Worm (Caenorhabditis elegans) whole organism, L3 larva: Measurements from ENCODE around the gene syx-2.

Experiments
- R02D3.7 ChIP-seq: fragments of 150-350 bp; optimal IDR thresholded peaks from 2 replicates; lab custom pipeline; 2014; ENCODE audit warnings: missing biosample characterization, missing genetic modification characterization
- ZK546.5 ChIP-seq: sonication (generic microtip); optimal IDR thresholded peaks from 2 replicates; lab custom pipeline; 2017; ENCODE audit warnings: missing biosample characterization, missing genetic modification characterization
- aly-2 ChIP-seq: fragments of 150-350 bp; optimal IDR thresholded peaks from 2 replicates; lab custom pipeline; 2014; ENCODE audit warnings: missing biosample characterization, missing genetic modification characterization
- ama-1 ChIP-seq: fragments of 150-350 bp; optimal IDR thresholded peaks from 2 replicates; lab custom pipeline; 2018
- ceh-16 ChIP-seq: sonication (generic microtip); optimal IDR thresholded peaks from 2 replicates; lab custom pipeline; 2017; ENCODE audit warnings: missing biosample characterization, missing genetic modification characterization
- ceh-28 ChIP-seq: fragments of 150-350 bp; optimal IDR thresholded peaks from 2 replicates; lab custom pipeline; 2014; ENCODE audit warnings: missing biosample characterization, missing genetic modification reagents, missing genetic modification characterization
- ceh-82 ChIP-seq: fragments of 150-350 bp; optimal IDR thresholded peaks from 2 replicates; lab custom pipeline; 2014; ENCODE audit warnings: missing biosample characterization, missing genetic modification characterization
- ceh-9 ChIP-seq: sonication (generic microtip); optimal IDR thresholded peaks from 2 replicates; lab custom pipeline; 2018; ENCODE audit warnings: missing biosample characterization, missing genetic modification characterization
- daf-12 ChIP-seq: fragments of 150-350 bp; optimal IDR thresholded peaks from 2 replicates; lab custom pipeline; 2014; ENCODE audit warnings: missing biosample characterization, missing genetic modification reagents, missing genetic modification characterization
- egl-27 ChIP-seq: sonication (generic microtip); optimal IDR thresholded peaks from 4 replicates; lab custom pipeline; 2017; ENCODE audit warnings: missing biosample characterization, missing genetic modification reagents, missing genetic modification characterization
- egl-5 ChIP-seq: fragments of 150-350 bp; optimal IDR thresholded peaks from 2 replicates; lab custom pipeline; 2017; ENCODE audit warnings: missing biosample characterization, missing genetic modification reagents, missing genetic modification characterization, inconsistent platforms
- elt-1 ChIP-seq: fragments of 150-350 bp; optimal IDR thresholded peaks from 2 replicates; lab custom pipeline; 2014; ENCODE audit warnings: missing biosample characterization, missing genetic modification characterization
- elt-2 ChIP-seq: sonication (generic microtip); optimal IDR thresholded peaks from 2 replicates; lab custom pipeline; 2016; ENCODE audit warnings: missing genetic modification reagents, mild to moderate bottlenecking, missing genetic modification characterization, missing compliant biosample characterization
- elt-3 ChIP-seq, 3 experiments: fragments of 150-350 bp in 1 of 3; sonication (generic microtip) in 2 of 3; optimal IDR thresholded peaks; 2 replicates in 2 of 3; 4 replicates in 1 of 3; lab custom pipeline; 2014 to 2017; ENCODE audit warnings: missing biosample characterization in 3 of 3, missing genetic modification characterization in 3 of 3
- eor-1 ChIP-seq, 2 experiments: fragments of 150-350 bp; optimal IDR thresholded peaks; 2 replicates each; lab custom pipeline; 2014 to 2018; ENCODE audit warnings: missing biosample characterization in 2 of 2, missing genetic modification characterization in 2 of 2
- fkh-10 ChIP-seq: sonication (generic microtip); optimal IDR thresholded peaks from 2 replicates; lab custom pipeline; 2017; ENCODE audit warnings: missing biosample characterization, missing genetic modification reagents, missing genetic modification characterization
- fkh-2 ChIP-seq: fragments of 150-350 bp; optimal IDR thresholded peaks from 2 replicates; lab custom pipeline; 2014; ENCODE audit warnings: missing biosample characterization, missing genetic modification reagents, missing genetic modification characterization
- fos-1 ChIP-seq: fragments of 150-350 bp; optimal IDR thresholded peaks from 2 replicates; lab custom pipeline; 2014; ENCODE audit warnings: missing biosample characterization, missing genetic modification characterization
- hmg-11 ChIP-seq: sonication (generic microtip); optimal IDR thresholded peaks from 2 replicates; lab custom pipeline; 2016; ENCODE audit warnings: missing genetic modification characterization, missing compliant biosample characterization
- jun-1 ChIP-seq: fragments of 150-350 bp; optimal IDR thresholded peaks from 2 replicates; lab custom pipeline; 2014; ENCODE audit warnings: missing biosample characterization, missing genetic modification reagents, missing genetic modification characterization
- lin-15B ChIP-seq: fragments of 150-350 bp; optimal IDR thresholded peaks from 2 replicates; lab custom pipeline; 2014; ENCODE audit warnings: missing biosample characterization, missing genetic modification characterization
- lin-39 ChIP-seq: fragments of 150-350 bp; optimal IDR thresholded peaks from 2 replicates; lab custom pipeline; 2018; ENCODE audit warnings: missing biosample characterization, missing genetic modification reagents, missing genetic modification characterization
- lsy-12 ChIP-seq: sonication (generic microtip); optimal IDR thresholded peaks from 2 replicates; lab custom pipeline; 2016; ENCODE audit warnings: mild to moderate bottlenecking, missing genetic modification characterization, missing compliant biosample characterization
- mdl-1 ChIP-seq: fragments of 150-350 bp; optimal IDR thresholded peaks from 2 replicates; lab custom pipeline; 2014; ENCODE audit warnings: missing biosample characterization, missing genetic modification characterization
- mml-1 ChIP-seq: fragments of 150-350 bp; sonication (generic microtip); optimal IDR thresholded peaks from 3 replicates; lab custom pipeline; 2014; ENCODE audit warnings: missing biosample characterization, missing genetic modification characterization
- nfya-1 ChIP-seq: sonication (generic microtip); optimal IDR thresholded peaks from 2 replicates; lab custom pipeline; 2017; ENCODE audit warnings: missing genetic modification characterization, mild to moderate bottlenecking, missing compliant biosample characterization, antibody characterized with exemption, moderate library complexity; ENCODE audit not compliant: insufficient read depth
- nhr-11 ChIP-seq: fragments of 150-350 bp; optimal IDR thresholded peaks from 2 replicates; lab custom pipeline; 2014; ENCODE audit warnings: missing biosample characterization, missing genetic modification characterization
- nhr-12 ChIP-seq: fragments of 150-350 bp; optimal IDR thresholded peaks from 2 replicates; lab custom pipeline; 2014; ENCODE audit warnings: missing biosample characterization, missing genetic modification characterization
- nhr-23 ChIP-seq: fragments of 150-350 bp; optimal IDR thresholded peaks from 2 replicates; lab custom pipeline; 2014; ENCODE audit warnings: missing biosample characterization, missing genetic modification reagents, missing genetic modification characterization
- nhr-237 ChIP-seq: fragments of 150-350 bp; optimal IDR thresholded peaks from 2 replicates; lab custom pipeline; 2014; ENCODE audit warnings: missing biosample characterization, missing genetic modification characterization
- nhr-25 ChIP-seq: sonication (generic microtip); optimal IDR thresholded peaks from 2 replicates; lab custom pipeline; 2017; ENCODE audit warnings: missing biosample characterization, missing genetic modification characterization
- nhr-28 ChIP-seq: fragments of 150-350 bp; optimal IDR thresholded peaks from 2 replicates; lab custom pipeline; 2014; ENCODE audit warnings: missing biosample characterization, missing genetic modification characterization
- nhr-43 ChIP-seq: sonication (generic microtip); optimal IDR thresholded peaks from 2 replicates; lab custom pipeline; 2016; ENCODE audit warnings: mild to moderate bottlenecking, missing genetic modification characterization, missing compliant biosample characterization; ENCODE audit not compliant: poor library complexity, severe bottlenecking
- nhr-67 ChIP-seq: fragments of 150-350 bp; optimal IDR thresholded peaks from 2 replicates; lab custom pipeline; 2014; ENCODE audit warnings: missing biosample characterization, missing genetic modification characterization
- nhr-76 ChIP-seq: fragments of 150-350 bp; sonication (generic microtip); optimal IDR thresholded peaks from 5 replicates; lab custom pipeline; 2014; ENCODE audit warnings: missing biosample characterization, missing genetic modification characterization
- nhr-77 ChIP-seq: fragments of 150-350 bp; optimal IDR thresholded peaks from 2 replicates; lab custom pipeline; 2014; ENCODE audit warnings: missing biosample characterization, missing genetic modification characterization
- pha-4 ChIP-seq: fragments of 150-350 bp; optimal IDR thresholded peaks from 2 replicates; lab custom pipeline; 2014; ENCODE audit warnings: missing biosample characterization, missing genetic modification reagents, missing genetic modification characterization
- pqm-1 ChIP-seq: fragments of 150-350 bp; optimal IDR thresholded peaks from 2 replicates; lab custom pipeline; 2017; ENCODE audit warnings: missing biosample characterization, missing genetic modification characterization, inconsistent platforms
- sea-2 ChIP-seq: fragments of 150-350 bp; sonication (generic microtip); optimal IDR thresholded peaks from 4 replicates; lab custom pipeline; 2014; ENCODE audit warnings: missing biosample characterization, missing genetic modification reagents, missing genetic modification characterization
- skn-1 ChIP-seq: fragments of 150-350 bp; optimal IDR thresholded peaks from 2 replicates; lab custom pipeline; 2014; ENCODE audit warnings: missing biosample characterization, missing genetic modification characterization
- snpc-4 ChIP-seq: fragments of 150-350 bp; optimal IDR thresholded peaks from 2 replicates; lab custom pipeline; 2014; ENCODE audit warnings: missing biosample characterization, missing genetic modification characterization
- tbx-2 ChIP-seq: sonication (generic microtip); optimal IDR thresholded peaks from 2 replicates; lab custom pipeline; 2016; ENCODE audit warnings: mild to moderate bottlenecking, missing genetic modification characterization, missing compliant biosample characterization
- unc-39 ChIP-seq: sonication (generic microtip); optimal IDR thresholded peaks from 4 replicates; lab custom pipeline; 2017; ENCODE audit warnings: missing biosample characterization, missing genetic modification characterization
- unc-62 ChIP-seq: fragments of 150-350 bp; sonication (generic microtip); optimal IDR thresholded peaks from 4 replicates; lab custom pipeline; 2014; ENCODE audit warnings: missing biosample characterization, missing genetic modification reagents, missing genetic modification characterization
- zag-1 ChIP-seq: fragments of 150-350 bp; optimal IDR thresholded peaks from 2 replicates; lab custom pipeline; 2014; ENCODE audit warnings: missing biosample characterization, missing genetic modification characterization
- ztf-11 ChIP-seq: fragments of 150-350 bp; optimal IDR thresholded peaks from 2 replicates; lab custom pipeline; 2014; ENCODE audit warnings: missing biosample characterization, missing genetic modification characterization
- ztf-4 ChIP-seq: fragments of 150-350 bp; optimal IDR thresholded peaks from 2 replicates; lab custom pipeline; 2014; ENCODE audit warnings: missing biosample characterization, missing genetic modification characterization

Gene syx-2

ce11 chrX:13920374-13920986, 39.5 kb upstream of the syx-2 start:
- TF ChIP-seq nfya-1 (peak; percentile 63), zag-1 (tag; lab: Kevin White, UChicago) (no peak), mdl-1 (no peak), elt-1 (tag; lab: Kevin White, UChicago) (no peak), nhr-28 (tag; lab: Kevin White, UChicago) (no peak), nhr-12 (tag; lab: Kevin White, UChicago) (no peak), hmg-11 (peak; percentile 32), lsy-12 (tag; lab: Kevin White, UChicago) (no peak), aly-2 (tag; lab: Kevin White, UChicago) (no peak), nhr-43 (tag; lab: Kevin White, UChicago) (peak; percentile 55), elt-3 (tag; optimal IDR thresholded peaks at IDR 0.05; lab: Kevin White, UChicago) (peak in 2 of 3 experiments; percentile 81 to 82), unc-39 (tag; lab: Kevin White, UChicago) (no peak), lin-39 (tag; lab: Kevin White, UChicago) (no peak), egl-27 (no peak), nhr-67 (tag; lab: Kevin White, UChicago) (no peak), unc-62 (GFP tag; lab: Kevin White, UChicago) (no peak), R02D3.7 (tag; lab: Kevin White, UChicago) (no peak), snpc-4 (tag; lab: Kevin White, UChicago) (no peak), pqm-1 (tag; lab: Kevin White, UChicago) (no peak), nhr-76 (tag; lab: Kevin White, UChicago) (no peak), ztf-11 (tag; lab: Kevin White, UChicago) (no peak), jun-1 (tag; lab: Kevin White, UChicago) (no peak), ama-1 (no peak), lin-15B (tag; lab: Kevin White, UChicago) (no peak), elt-2 (no peak), fkh-2 (tag; lab: Kevin White, UChicago) (no peak), ceh-16 (tag; lab: Kevin White, UChicago) (no peak), ceh-9 (tag; lab: Kevin White, UChicago) (no peak), ZK546.5 (no peak), fkh-10 (GFP tag; lab: Kevin White, UChicago) (no peak), egl-5 (tag; lab: Kevin White, UChicago) (no peak), nhr-11 (tag; lab: Kevin White, UChicago) (no peak), tbx-2 (no peak), fos-1 (tag; lab: Kevin White, UChicago) (no peak), nhr-237 (no peak), skn-1 (no peak), pha-4 (tag; lab: Kevin White, UChicago) (no peak), ztf-4 (tag; lab: Kevin White, UChicago) (no peak), mml-1 (no peak), daf-12 (tag; lab: Kevin White, UChicago) (no peak), nhr-77 (tag; lab: Kevin White, UChicago) (no peak), eor-1 (tag; optimal IDR thresholded peaks at IDR 0.05; lab: Kevin White, UChicago) (no peak), nhr-23 (tag; lab: Kevin White, UChicago) (peak; percentile 86), nhr-25 (peak; percentile 98), sea-2 (GFP tag; lab: Kevin White, UChicago) (no peak), ceh-82 (tag; lab: Kevin White, UChicago) (no peak), ceh-28 (no peak)
